Fruit fly (Drosophila melanogaster) whole organism, embryonic: ENCODE data around the gene CG14252.

Source experiments
- Aef1 ChIP-seq: fragments of 200-800 bp; sonication (Bioruptor generic); IDR thresholded peaks from 3 replicates; pipeline ENCODE4 v1.3.6; 2022; ENCODE audit warnings: missing biosample characterization, missing genetic modification characterization
- Atf-2 ChIP-seq: fragments of 200-800 bp; sonication (Bioruptor generic); optimal IDR thresholded peaks from 2 replicates; lab custom pipeline; 2016; ENCODE audit warnings: missing biosample characterization, missing genetic modification characterization
- CG1024 ChIP-seq: fragments of 200-800 bp; sonication (Bioruptor generic); IDR thresholded peaks from 2 replicates; pipeline ENCODE4 v1.3.6; 2022; ENCODE audit warnings: missing biosample characterization, missing genetic modification characterization
- CG11560 ChIP-seq: fragments of 200-800 bp; sonication (Bioruptor generic); IDR thresholded peaks from 3 replicates; pipeline ENCODE4 v1.3.6; 2022; ENCODE audit warnings: missing biosample characterization, missing genetic modification characterization
- CG15073 ChIP-seq: fragments of 200-800 bp; sonication (Bioruptor generic); optimal IDR thresholded peaks from 2 replicates; lab custom pipeline; 2016; ENCODE audit warnings: missing biosample characterization, missing genetic modification characterization
- CG15269 ChIP-seq: fragments of 200-800 bp; sonication (Bioruptor generic); optimal IDR thresholded peaks from 2 replicates; lab custom pipeline; 2018; ENCODE audit warnings: missing biosample characterization, mild to moderate bottlenecking, missing genetic modification characterization, moderate library complexity
- CG1647 ChIP-seq: fragments of 200-800 bp; sonication (Bioruptor generic); optimal IDR thresholded peaks from 3 replicates; lab custom pipeline; 2016; ENCODE audit warnings: missing biosample characterization, missing genetic modification characterization
- CG16779 ChIP-seq: fragments of 200-800 bp; sonication (Bioruptor generic); IDR thresholded peaks from 2 replicates; pipeline ENCODE4 v1.3.6; 2022; ENCODE audit warnings: missing biosample characterization, missing genetic modification characterization
- CG17802 ChIP-seq: fragments of 200-800 bp; sonication (Bioruptor generic); optimal IDR thresholded peaks from 2 replicates; lab custom pipeline; 2018; ENCODE audit warnings: missing biosample characterization, mild to moderate bottlenecking, missing genetic modification characterization, moderate library complexity
- CG18476 ChIP-seq: fragments of 200-800 bp; sonication (Bioruptor generic); optimal IDR thresholded peaks from 2 replicates; lab custom pipeline; 2016; ENCODE audit warnings: missing biosample characterization, mild to moderate bottlenecking, missing genetic modification characterization
- CG18619 ChIP-seq: fragments of 200-800 bp; sonication (Bioruptor generic); optimal IDR thresholded peaks from 3 replicates; lab custom pipeline; 2017; ENCODE audit warnings: missing biosample characterization, mild to moderate bottlenecking, missing genetic modification characterization
- CG18764 ChIP-seq: fragments of 200-800 bp; sonication (Bioruptor generic); optimal IDR thresholded peaks from 3 replicates; lab custom pipeline; 2016; ENCODE audit warnings: missing biosample characterization, missing genetic modification characterization
- CG2116 ChIP-seq: fragments of 200-800 bp; sonication (Bioruptor generic); optimal IDR thresholded peaks from 3 replicates; lab custom pipeline; 2018; ENCODE audit warnings: missing biosample characterization, mild to moderate bottlenecking, missing genetic modification characterization
- CG3407 ChIP-seq: fragments of 200-800 bp; sonication (Bioruptor generic); optimal IDR thresholded peaks from 2 replicates; lab custom pipeline; 2018; ENCODE audit warnings: missing biosample characterization, mild to moderate bottlenecking, missing genetic modification characterization
- CG34422 ChIP-seq: fragments of 200-800 bp; sonication (Bioruptor generic); IDR thresholded peaks from 3 replicates; pipeline ENCODE4 v1.3.6; 2022; ENCODE audit warnings: missing biosample characterization, missing genetic modification characterization
- CG3838 ChIP-seq: fragments of 200-800 bp; sonication (Bioruptor generic); optimal IDR thresholded peaks from 3 replicates; lab custom pipeline; 2016; ENCODE audit warnings: missing biosample characterization, missing genetic modification characterization
- CG5245 ChIP-seq: fragments of 200-800 bp; sonication (Bioruptor generic); optimal IDR thresholded peaks from 3 replicates; lab custom pipeline; 2016; ENCODE audit warnings: missing biosample characterization, missing genetic modification characterization
- CG7745 ChIP-seq: fragments of 200-800 bp; sonication (Bioruptor generic); optimal IDR thresholded peaks from 2 replicates; lab custom pipeline; 2018; ENCODE audit warnings: missing biosample characterization, mild to moderate bottlenecking, missing genetic modification characterization, moderate library complexity
- CG7839 ChIP-seq: fragments of 200-800 bp; sonication (Bioruptor generic); optimal IDR thresholded peaks from 3 replicates; lab custom pipeline; 2018; ENCODE audit warnings: missing biosample characterization, mild to moderate bottlenecking, missing genetic modification characterization, moderate library complexity
- CG8281 ChIP-seq: fragments of 200-800 bp; sonication (Bioruptor generic); optimal IDR thresholded peaks from 2 replicates; lab custom pipeline; 2018; ENCODE audit warnings: missing biosample characterization, mild to moderate bottlenecking, missing genetic modification characterization, moderate library complexity
- CG8924 ChIP-seq: fragments of 200-800 bp; optimal IDR thresholded peaks from 3 replicates; lab custom pipeline; 2019; ENCODE audit warnings: missing biosample characterization, mild to moderate bottlenecking, missing genetic modification characterization, moderate library complexity
- CG9437 ChIP-seq: fragments of 200-800 bp; sonication (Bioruptor generic); optimal IDR thresholded peaks from 2 replicates; lab custom pipeline; 2018; ENCODE audit warnings: missing biosample characterization, mild to moderate bottlenecking, missing genetic modification characterization
- CG9817 ChIP-seq: fragments of 200-800 bp; sonication (Bioruptor generic); optimal IDR thresholded peaks from 2 replicates; lab custom pipeline; 2018; ENCODE audit warnings: missing biosample characterization, mild to moderate bottlenecking, missing genetic modification characterization, moderate library complexity
- CG9876 ChIP-seq: fragments of 200-800 bp; sonication (Bioruptor generic); optimal IDR thresholded peaks from 2 replicates; lab custom pipeline; 2016; ENCODE audit warnings: missing biosample characterization, missing genetic modification characterization
- Camta ChIP-seq: fragments of 200-800 bp; sonication (Bioruptor generic); optimal IDR thresholded peaks from 2 replicates; lab custom pipeline; 2016; ENCODE audit warnings: missing biosample characterization, missing genetic modification characterization
- CoRest ChIP-seq: fragments of 200-800 bp; sonication (Bioruptor generic); optimal IDR thresholded peaks from 3 replicates; lab custom pipeline; 2018; ENCODE audit warnings: missing biosample characterization, mild to moderate bottlenecking, missing genetic modification characterization, moderate library complexity
- D19A ChIP-seq: fragments of 200-800 bp; optimal IDR thresholded peaks from 3 replicates; lab custom pipeline; 2019; ENCODE audit warnings: missing biosample characterization, mild to moderate bottlenecking, missing genetic modification characterization, moderate library complexity
- Elba2 ChIP-seq: fragments of 200-800 bp; sonication (Bioruptor generic); optimal IDR thresholded peaks from 3 replicates; lab custom pipeline; 2016; ENCODE audit warnings: missing biosample characterization, missing genetic modification characterization
- GATAe ChIP-seq: fragments of 200-800 bp; sonication (Bioruptor generic); conservative IDR thresholded peaks from 2 replicates; pipeline ENCODE4 v1.3.6; 2022; ENCODE audit warnings: missing biosample characterization, missing genetic modification characterization
- Gug ChIP-seq: fragments of 200-800 bp; sonication (Bioruptor generic); IDR thresholded peaks from 4 replicates; pipeline ENCODE4 v1.3.6; 2022; ENCODE audit warnings: missing biosample characterization, missing genetic modification characterization
- H2.0 ChIP-seq: fragments of 200-800 bp; sonication (Bioruptor generic); IDR thresholded peaks from 2 replicates; pipeline ENCODE4 v1.3.6; 2022; ENCODE audit warnings: missing biosample characterization, missing genetic modification characterization
- Hey ChIP-seq: fragments of 200-800 bp; sonication (Bioruptor generic); optimal IDR thresholded peaks from 3 replicates; lab custom pipeline; 2018; ENCODE audit warnings: missing biosample characterization, mild to moderate bottlenecking, missing genetic modification characterization
- Ravus ChIP-seq: fragments of 200-800 bp; sonication (Bioruptor generic); IDR thresholded peaks from 2 replicates; pipeline ENCODE4 v1.3.6; 2022; ENCODE audit warnings: missing biosample characterization, missing genetic modification characterization
- TFAM ChIP-seq: fragments of 200-800 bp; sonication (Bioruptor generic); optimal IDR thresholded peaks from 2 replicates; lab custom pipeline; 2017; ENCODE audit warnings: missing biosample characterization, missing genetic modification characterization, inconsistent platforms
- aop ChIP-seq: fragments of 200-800 bp; sonication (Bioruptor generic); IDR thresholded peaks from 2 replicates; pipeline ENCODE4 v1.3.6; 2022; ENCODE audit warnings: missing biosample characterization, missing genetic modification characterization
- dmrt99B ChIP-seq: fragments of 200-800 bp; sonication (Bioruptor generic); optimal IDR thresholded peaks from 2 replicates; lab custom pipeline; 2018; ENCODE audit warnings: missing biosample characterization, mild to moderate bottlenecking, missing genetic modification characterization, moderate library complexity
- fd64A ChIP-seq: fragments of 200-800 bp; sonication (Bioruptor generic); optimal IDR thresholded peaks from 3 replicates; lab custom pipeline; 2018; ENCODE audit warnings: missing biosample characterization, mild to moderate bottlenecking, missing genetic modification characterization
- gcm ChIP-seq: fragments of 200-800 bp; sonication (Bioruptor generic); optimal IDR thresholded peaks from 2 replicates; lab custom pipeline; 2019; ENCODE audit warnings: missing biosample characterization, mild to moderate bottlenecking, missing genetic modification characterization, moderate library complexity
- hbn ChIP-seq: fragments of 200-800 bp; sonication (Bioruptor generic); IDR thresholded peaks from 2 replicates; pipeline ENCODE4 v1.3.6; 2022; ENCODE audit warnings: missing biosample characterization, missing genetic modification characterization; ENCODE audit not compliant: partially characterized antibody
- her ChIP-seq: fragments of 200-800 bp; sonication (Bioruptor generic); optimal IDR thresholded peaks from 2 replicates; lab custom pipeline; 2016; ENCODE audit warnings: missing biosample characterization, missing genetic modification characterization
- jumu ChIP-seq: fragments of 200-800 bp; sonication (Bioruptor generic); optimal IDR thresholded peaks from 3 replicates; lab custom pipeline; 2016; ENCODE audit warnings: missing biosample characterization, missing genetic modification characterization
- knrl ChIP-seq: fragments of 200-800 bp; sonication (Bioruptor generic); IDR thresholded peaks from 3 replicates; pipeline ENCODE4 v1.3.6; 2022; ENCODE audit warnings: missing biosample characterization, missing genetic modification characterization; ENCODE audit not compliant: partially characterized antibody
- lov ChIP-seq, 2 experiments: fragments of 200-800 bp in 1 of 2; fragments of >200 bp in 1 of 2; sonication (Bioruptor generic) in 1 of 2; IDR thresholded peaks in 1 of 2; optimal IDR thresholded peaks in 1 of 2; 2 replicates in 1 of 2; 3 replicates in 1 of 2; pipeline versions ENCODE4 v1.3.6 to Lab custom; 2017 to 2022; ENCODE audit warnings: missing biosample characterization in 1 of 2, missing genetic modification characterization in 1 of 2
- mirr ChIP-seq: fragments of 200-800 bp; sonication (Bioruptor generic); optimal IDR thresholded peaks from 3 replicates; lab custom pipeline; 2018; ENCODE audit warnings: missing biosample characterization, mild to moderate bottlenecking, missing genetic modification characterization
- ranshi ChIP-seq: fragments of 200-800 bp; sonication (Bioruptor generic); IDR thresholded peaks from 2 replicates; pipeline ENCODE4 v1.3.6; 2022; ENCODE audit warnings: missing biosample characterization, missing genetic modification characterization
- scrt ChIP-seq: fragments of 200-800 bp; sonication (Bioruptor generic); optimal IDR thresholded peaks from 2 replicates; lab custom pipeline; 2018; ENCODE audit warnings: missing biosample characterization, mild to moderate bottlenecking, missing genetic modification characterization, moderate library complexity
- sima ChIP-seq: fragments of 200-800 bp; sonication (Bioruptor generic); optimal IDR thresholded peaks from 2 replicates; lab custom pipeline; 2016; ENCODE audit warnings: missing biosample characterization, missing genetic modification characterization
- sna ChIP-seq: fragments of 200-800 bp; sonication (Bioruptor generic); IDR thresholded peaks from 2 replicates; pipeline ENCODE4 v1.3.6; 2022; ENCODE audit warnings: missing biosample characterization, missing genetic modification characterization; ENCODE audit not compliant: partially characterized antibody
- usp ChIP-seq: fragments of >200 bp; optimal IDR thresholded peaks from 2 replicates; lab custom pipeline; 2017; ENCODE audit warnings: missing biosample characterization, missing genetic modification characterization
- z ChIP-seq: fragments of 200-800 bp; sonication (Bioruptor generic); IDR thresholded peaks from 3 replicates; pipeline ENCODE4 v1.3.6; 2022; ENCODE audit warnings: missing biosample characterization, missing genetic modification characterization

CG14252 gene

DNA sequence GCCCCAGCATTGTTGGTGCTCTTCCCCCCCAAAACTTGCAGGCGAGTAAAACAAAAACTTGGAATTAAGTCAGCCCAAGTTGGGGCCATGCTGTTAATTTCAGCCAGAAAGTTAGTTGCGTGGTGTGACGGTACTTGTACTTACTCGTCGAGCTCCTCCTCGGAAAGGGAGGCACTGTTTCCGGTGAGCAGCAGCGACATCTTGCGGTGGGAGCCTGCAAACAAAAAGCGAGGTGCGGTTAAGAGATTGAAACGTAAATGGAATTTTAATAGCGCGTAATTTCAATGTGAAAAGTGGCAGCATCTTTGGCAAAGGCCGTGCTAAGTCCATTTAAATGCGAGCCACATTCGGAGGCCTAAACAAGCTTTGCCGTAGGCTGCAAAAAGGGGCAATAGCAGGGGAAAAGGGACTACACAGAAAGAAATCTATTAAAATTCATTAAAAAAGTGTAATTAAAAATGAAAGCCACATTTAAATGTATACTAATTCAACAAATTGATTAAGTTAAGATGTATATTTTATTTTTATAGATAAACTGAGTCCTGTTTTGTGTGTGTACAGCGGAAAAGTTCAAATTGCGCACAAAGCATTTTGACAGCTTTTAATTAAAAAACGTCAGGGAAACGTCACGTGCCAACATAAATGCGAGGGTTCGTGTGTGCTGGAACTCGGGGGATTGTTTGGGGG, 11.2 kb downstream of the CG14252 start (continued):
- TF ChIP-seq lov (optimal IDR thresholded peaks at IDR 0.05; lab: Kevin White, UChicago) = no peak
- TF ChIP-seq lov (GFP tag; IDR thresholded peaks at IDR 0.05; lab: Robert Waterston, UW) = 0 out of 3 replicates have a peak, but pooled peaks have one; percentile 38
- TF ChIP-seq CG1647 = no peak
- TF ChIP-seq Gug = no peak
- no peak for TF ChIP-seq TFAM (GFP tag; lab: Kevin White, UChicago)
- TF ChIP-seq Hey (tag; lab: Kevin White, UChicago) = no peak
- no peak for TF ChIP-seq CG9817 (tag; lab: Kevin White, UChicago)
- TF ChIP-seq z (GFP tag; lab: Robert Waterston, UW) = no peak
- no peak for TF ChIP-seq her
- TF ChIP-seq D19A (tag; lab: Kevin White, UChicago) = no peak
- no peak for TF ChIP-seq Elba2 (GFP tag; lab: Kevin White, UChicago)
- no peak for TF ChIP-seq Atf-2 (GFP tag; lab: Kevin White, UChicago)
- peak; percentile 67 for TF ChIP-seq CG18476 (GFP tag; lab: Kevin White, UChicago)
- TF ChIP-seq CG3838 (GFP tag; lab: Kevin White, UChicago) = no peak
- no peak for TF ChIP-seq CG18619 (GFP tag; lab: Kevin White, UChicago)
- no peak for TF ChIP-seq Ravus
- TF ChIP-seq mirr (GFP tag; lab: Kevin White, UChicago) = no peak
- TF ChIP-seq CoRest (tag; lab: Kevin White, UChicago) = no peak
- TF ChIP-seq Aef1 (GFP tag; lab: Robert Waterston, UW) = 0 out of 3 replicates have a peak, but pooled peaks have one; percentile 14
- no peak for TF ChIP-seq CG8924
- no peak for TF ChIP-seq sima (GFP tag; lab: Kevin White, UChicago)
- no peak for TF ChIP-seq CG3407 (GFP tag; lab: Kevin White, UChicago)
- TF ChIP-seq GATAe (GFP tag; lab: Robert Waterston, UW) = no peak
- peak; percentile 6 for TF ChIP-seq CG9437 (GFP tag; lab: Kevin White, UChicago)
- TF ChIP-seq CG34422 (GFP tag; lab: Robert Waterston, UW) = no peak
- TF ChIP-seq CG17802 (tag; lab: Kevin White, UChicago) = peak; percentile 10
- TF ChIP-seq CG15269 (tag; lab: Kevin White, UChicago) = no peak
- TF ChIP-seq CG11560 (tag; lab: Robert Waterston, UW) = no peak
- no peak for TF ChIP-seq sna (GFP tag; lab: Robert Waterston, UW)
- TF ChIP-seq CG5245 (GFP tag; lab: Kevin White, UChicago) = no peak
- TF ChIP-seq CG8281 = no peak
- TF ChIP-seq CG16779 (GFP tag; lab: Robert Waterston, UW) = no peak
- TF ChIP-seq scrt (GFP tag; lab: Kevin White, UChicago) = no peak
- no peak for TF ChIP-seq CG15073 (GFP tag; lab: Kevin White, UChicago)
- no peak for TF ChIP-seq aop (GFP tag; lab: Robert Waterston, UW)
- no peak for TF ChIP-seq dmrt99B
- TF ChIP-seq hbn (GFP tag; lab: Robert Waterston, UW) = no peak
- no peak for TF ChIP-seq knrl
- TF ChIP-seq CG2116 (GFP tag; lab: Kevin White, UChicago) = no peak
- TF ChIP-seq Camta (GFP tag; lab: Kevin White, UChicago) = no peak
- TF ChIP-seq jumu (GFP tag; lab: Kevin White, UChicago) = no peak
- TF ChIP-seq CG7839 = no peak
- TF ChIP-seq usp = no peak
- TF ChIP-seq CG1024 (GFP tag; lab: Robert Waterston, UW) = no peak
- no peak for TF ChIP-seq CG9876 (GFP tag; lab: Kevin White, UChicago)
- no peak for TF ChIP-seq ranshi
- TF ChIP-seq fd64A = no peak
- no peak for TF ChIP-seq gcm
- no peak for TF ChIP-seq H2.0 (GFP tag; lab: Robert Waterston, UW)
- TF ChIP-seq CG18764 (GFP tag; lab: Kevin White, UChicago) = no peak
- no peak for TF ChIP-seq CG7745 (tag; lab: Kevin White, UChicago)
